Fruit fly (Drosophila melanogaster) whole organism, wandering third instar larva: Measurements from ENCODE around the gene Srrm234.

Experiments used
- CG32264 ChIP-seq: fragments of 200-800 bp; sonication (Bioruptor generic); optimal IDR thresholded peaks from 2 replicates; lab custom pipeline; 2016; ENCODE audit warnings: missing biosample characterization, missing genetic modification characterization
- CG9705 ChIP-seq: fragments of 200-800 bp; sonication (Bioruptor generic); optimal IDR thresholded peaks from 2 replicates; lab custom pipeline; 2018; ENCODE audit warnings: missing biosample characterization, mild to moderate bottlenecking, missing genetic modification characterization
- CrebA ChIP-seq: fragments of 200-800 bp; sonication (Bioruptor generic); optimal IDR thresholded peaks from 2 replicates; lab custom pipeline; 2016; ENCODE audit warnings: missing biosample characterization, mild to moderate bottlenecking, missing genetic modification characterization, borderline replicate concordance
- Dif ChIP-seq: fragments of 200-275, 200-300 bp; sonication (Bioruptor generic); optimal IDR thresholded peaks from 2 replicates; lab custom pipeline; 2018; ENCODE audit warnings: missing biosample characterization, missing genetic modification characterization; ENCODE audit not compliant: partially characterized antibody
- HLH106 ChIP-seq: fragments of 200-800 bp; optimal IDR thresholded peaks from 3 replicates; lab custom pipeline; 2019; ENCODE audit warnings: missing biosample characterization, mild to moderate bottlenecking, missing genetic modification characterization, moderate library complexity
- Hr78 ChIP-seq: fragments of >200 bp; optimal IDR thresholded peaks from 2 replicates; lab custom pipeline; 2017; ENCODE audit warnings: missing biosample characterization, missing genetic modification characterization
- Hr83 ChIP-seq: fragments of 200-300 bp; sonication (Bioruptor generic); optimal IDR thresholded peaks from 2 replicates; lab custom pipeline; 2016; ENCODE audit warnings: missing biosample characterization, mild to moderate bottlenecking, missing genetic modification characterization, moderate library complexity; ENCODE audit not compliant: poor library complexity, severe bottlenecking
- Myc ChIP-seq: fragments of >200 bp; optimal IDR thresholded peaks from 2 replicates; lab custom pipeline; 2017
- N ChIP-seq: fragments of >200 bp; optimal IDR thresholded peaks from 2 replicates; lab custom pipeline; 2018; ENCODE audit warnings: missing biosample characterization, missing external identifiers, missing genetic modification characterization
- OdsH ChIP-seq: fragments of 200-800 bp; sonication (Bioruptor generic); optimal IDR thresholded peaks from 2 replicates; lab custom pipeline; 2016; ENCODE audit warnings: missing biosample characterization, mild to moderate bottlenecking, missing genetic modification characterization
- Rel ChIP-seq, 2 experiments: fragments of 200-800 bp; sonication (Bioruptor generic) in 1 of 2; optimal IDR thresholded peaks; 2 replicates in 1 of 2; 3 replicates in 1 of 2; lab custom pipeline; 2016 to 2019; ENCODE audit warnings: mild to moderate bottlenecking in 2 of 2, missing biosample characterization in 2 of 2, missing genetic modification characterization in 2 of 2, moderate library complexity in 1 of 2
- Sp1 ChIP-seq: fragments of 200-800 bp; sonication (Bioruptor generic); optimal IDR thresholded peaks from 3 replicates; lab custom pipeline; 2019; ENCODE audit warnings: missing biosample characterization, mild to moderate bottlenecking, missing genetic modification characterization, moderate library complexity
- Vsx2 ChIP-seq: fragments of 200-300, 225-300 bp; sonication (Bioruptor generic); optimal IDR thresholded peaks from 2 replicates; lab custom pipeline; 2018; ENCODE audit warnings: missing biosample characterization, missing genetic modification characterization; ENCODE audit not compliant: partially characterized antibody
- br ChIP-seq: fragments of 200-800 bp; sonication (Bioruptor generic); optimal IDR thresholded peaks from 2 replicates; lab custom pipeline; 2016; ENCODE audit warnings: missing biosample characterization, missing genetic modification characterization
- brk ChIP-seq: fragments of 200-800 bp; sonication (Bioruptor generic); optimal IDR thresholded peaks from 2 replicates; lab custom pipeline; 2016; ENCODE audit warnings: missing biosample characterization, mild to moderate bottlenecking, missing genetic modification characterization
- dmrt93B ChIP-seq: fragments of 200-800 bp; sonication (Bioruptor generic); optimal IDR thresholded peaks from 2 replicates; lab custom pipeline; 2018; ENCODE audit warnings: missing biosample characterization, mild to moderate bottlenecking, missing genetic modification characterization
- dsf ChIP-seq: sonication (Bioruptor generic); optimal IDR thresholded peaks from 2 replicates; lab custom pipeline; 2016; ENCODE audit warnings: missing biosample characterization, missing genetic modification characterization, borderline replicate concordance
- ey ChIP-seq: fragments of 200-800 bp; sonication (Bioruptor generic); optimal IDR thresholded peaks from 2 replicates; lab custom pipeline; 2016; ENCODE audit warnings: missing biosample characterization, missing genetic modification characterization
- foxo ChIP-seq, 2 experiments: fragments of 200-800 bp; sonication (Bioruptor generic); optimal IDR thresholded peaks; 2 replicates in 1 of 2; 3 replicates in 1 of 2; lab custom pipeline; 2016 to 2017; ENCODE audit warnings: missing biosample characterization in 2 of 2, missing genetic modification characterization in 2 of 2
- fru ChIP-seq: fragments of 200-800 bp; sonication (Bioruptor generic); optimal IDR thresholded peaks from 3 replicates; lab custom pipeline; 2016; ENCODE audit warnings: missing biosample characterization, mild to moderate bottlenecking, missing genetic modification characterization
- h ChIP-seq: fragments of 200-800 bp; sonication (Bioruptor generic); optimal IDR thresholded peaks from 3 replicates; lab custom pipeline; 2016; ENCODE audit warnings: missing biosample characterization, mild to moderate bottlenecking, missing genetic modification characterization
- jim ChIP-seq: fragments of 175-275, 200-325 bp; sonication (Bioruptor generic); optimal IDR thresholded peaks from 2 replicates; lab custom pipeline; 2016; ENCODE audit warnings: missing biosample characterization, mild to moderate bottlenecking, missing genetic modification characterization
- pan ChIP-seq: fragments of >200 bp; optimal IDR thresholded peaks from 2 replicates; lab custom pipeline; 2017
- psq ChIP-seq: fragments of 200-800 bp; sonication (Bioruptor generic); optimal IDR thresholded peaks from 3 replicates; lab custom pipeline; 2017; ENCODE audit warnings: missing biosample characterization, mild to moderate bottlenecking, missing genetic modification characterization, moderate library complexity
- rgr ChIP-seq: fragments of 200-800 bp; sonication (Bioruptor generic); optimal IDR thresholded peaks from 3 replicates; lab custom pipeline; 2016; ENCODE audit warnings: missing biosample characterization, mild to moderate bottlenecking, missing genetic modification characterization
- tai ChIP-seq: sonication (Bioruptor generic); optimal IDR thresholded peaks from 2 replicates; lab custom pipeline; 2016; ENCODE audit warnings: missing biosample characterization, missing genetic modification characterization
- woc ChIP-seq: sonication (Bioruptor generic); optimal IDR thresholded peaks from 2 replicates; lab custom pipeline; 2016; ENCODE audit warnings: missing biosample characterization, mild to moderate bottlenecking, missing genetic modification characterization

Gene Srrm234

DNA sequence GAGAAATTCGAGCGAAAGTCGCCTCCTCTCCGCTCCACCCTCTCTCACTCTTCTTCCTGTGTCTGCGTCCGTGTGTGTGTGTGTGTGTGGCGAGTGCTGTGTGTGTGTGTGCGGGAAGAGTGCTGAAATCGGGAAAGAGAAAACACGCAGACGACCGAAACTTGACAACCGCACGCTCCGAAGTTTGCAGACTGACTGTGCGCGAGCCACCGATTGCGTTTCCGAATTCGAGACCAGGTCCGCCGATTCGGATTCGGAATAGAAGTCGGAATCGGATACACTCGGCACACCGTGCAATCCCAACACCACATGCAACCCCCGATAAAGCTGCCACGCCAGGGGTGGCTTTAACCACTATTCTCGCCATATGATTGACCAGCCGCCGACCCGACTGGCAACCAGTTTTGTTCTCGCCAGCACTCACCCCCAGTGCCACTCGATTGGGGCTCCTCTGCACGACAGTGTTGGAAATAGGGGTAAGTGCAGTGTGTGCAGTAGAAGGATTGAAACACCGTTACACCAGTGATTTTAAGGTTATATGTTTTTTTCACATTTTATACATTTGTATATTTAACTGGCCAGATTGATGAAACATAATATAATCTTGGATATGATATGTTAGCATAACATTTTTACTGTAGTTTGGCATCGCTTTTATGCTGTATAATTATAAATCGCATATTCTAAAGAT lies 36.5 kb downstream of the Srrm234 start, which contains the start of gene CG13928:
TSS of gene CG13928 (minus strand) at position 202 of the 691 bp plus-strand sequence.
- no peak for TF ChIP-seq psq
- TF ChIP-seq Vsx2 (GFP tag; lab: Kevin White, UChicago), result peak; percentile 58
- peak; percentile 16 for TF ChIP-seq Dif (GFP tag; lab: Kevin White, UChicago)
- TF ChIP-seq, all 38 proteins: peak for 2

DNA sequence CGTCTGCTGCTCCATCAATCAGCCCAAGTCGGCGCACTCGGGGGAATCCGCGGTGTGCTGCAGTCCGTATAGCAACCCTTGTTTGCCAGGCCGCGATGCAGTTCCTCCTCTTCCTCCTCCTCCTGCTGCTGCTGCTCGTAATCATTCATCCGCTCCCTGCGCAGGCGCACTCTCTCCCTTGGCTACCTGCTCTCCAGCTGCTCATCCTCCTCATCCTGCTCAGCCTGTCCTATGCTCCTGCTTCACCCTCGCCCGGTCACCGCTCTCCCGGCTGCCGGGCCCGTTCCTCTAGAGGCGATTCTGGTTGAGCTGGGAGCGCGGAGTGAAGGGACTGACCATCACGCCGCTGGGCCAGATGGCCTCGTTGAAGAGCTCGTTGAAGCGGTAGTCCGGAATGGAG lies 37.9 kb downstream of the Srrm234 start:
- TF ChIP-seq jim (GFP tag; lab: Kevin White, UChicago) (no peak), fru (no peak), dsf (GFP tag; lab: Kevin White, UChicago) (no peak), Vsx2 (GFP tag; lab: Kevin White, UChicago) (peak; percentile 15), Rel (GFP tag; optimal IDR thresholded peaks at IDR 0.05; lab: Kevin White, UChicago) (no peak), Rel (tag; optimal IDR thresholded peaks at IDR 0.05; lab: Kevin White, UChicago) (no peak), CrebA (GFP tag; lab: Kevin White, UChicago) (no peak), woc (GFP tag; lab: Kevin White, UChicago) (no peak), Myc (lab: Kevin White, UChicago) (no peak), tai (no peak)

DNA sequence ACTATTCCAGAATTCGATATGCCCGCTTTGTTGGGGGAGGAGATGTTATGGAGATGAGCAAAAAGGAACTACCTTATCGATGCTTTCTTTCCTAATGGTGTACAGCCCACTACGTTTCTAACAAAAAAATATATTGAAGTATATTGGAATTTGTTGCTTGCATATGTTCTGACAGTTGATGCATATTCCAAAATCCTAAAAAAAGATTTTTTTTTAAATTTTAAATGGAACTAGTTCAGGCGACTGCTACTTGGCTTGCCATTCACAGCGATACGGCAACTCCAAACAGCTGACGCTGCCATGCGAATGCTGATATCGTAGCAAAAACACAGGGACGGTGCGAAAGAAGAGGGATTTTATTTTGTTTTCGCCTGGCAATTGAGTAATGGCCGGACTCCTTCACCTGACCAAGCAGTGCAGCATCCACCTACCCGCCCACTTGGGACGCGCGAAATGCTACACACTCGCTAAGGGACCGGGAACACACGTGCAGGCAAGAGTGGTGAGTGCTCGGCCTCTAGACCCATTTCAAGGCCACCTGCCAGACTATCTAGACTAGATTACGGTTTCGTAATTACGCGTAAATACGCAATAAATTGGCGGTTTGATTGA lies 46.6 kb downstream of the Srrm234 start, which contains the start of the genes CG13926, ABCB7 and CG33230:
TSS of gene CG13926 (minus strand) at position 43 of the 612 bp plus-strand sequence.
TSS of gene ABCB7 (plus strand) at position 299 of the 612 bp plus-strand sequence.
TSS of gene CG33230 (plus strand) at position 299 of the 612 bp plus-strand sequence.
- TF ChIP-seq woc (GFP tag; lab: Kevin White, UChicago) (peak; percentile 88), Hr78 (GFP tag; lab: Kevin White, UChicago) (no peak), N (GFP tag; lab: Kevin White, UChicago) (no peak), pan (lab: Kevin White, UChicago) (no peak), Vsx2 (GFP tag; lab: Kevin White, UChicago) (no peak), foxo (GFP tag; optimal IDR thresholded peaks at IDR 0.05; lab: Kevin White, UChicago) (peak in 1 of 2 experiments; percentile 66), rgr (peak; percentile 46), Myc (lab: Kevin White, UChicago) (peak; percentile 88), h (GFP tag; lab: Kevin White, UChicago) (peak; percentile 64), Hr83 (GFP tag; lab: Kevin White, UChicago) (peak; percentile 47), Rel (GFP tag; optimal IDR thresholded peaks at IDR 0.05; lab: Kevin White, UChicago) (no peak), Rel (tag; optimal IDR thresholded peaks at IDR 0.05; lab: Kevin White, UChicago) (peak; percentile 35), HLH106 (tag; lab: Kevin White, UChicago) (peak; percentile 59), OdsH (GFP tag; lab: Kevin White, UChicago) (peak; percentile 46), fru (peak; percentile 58), ey (GFP tag; lab: Kevin White, UChicago) (peak; percentile 43), br (GFP tag; lab: Kevin White, UChicago) (peak; percentile 8), Sp1 (GFP tag; lab: Kevin White, UChicago) (peak; percentile 31)

DNA sequence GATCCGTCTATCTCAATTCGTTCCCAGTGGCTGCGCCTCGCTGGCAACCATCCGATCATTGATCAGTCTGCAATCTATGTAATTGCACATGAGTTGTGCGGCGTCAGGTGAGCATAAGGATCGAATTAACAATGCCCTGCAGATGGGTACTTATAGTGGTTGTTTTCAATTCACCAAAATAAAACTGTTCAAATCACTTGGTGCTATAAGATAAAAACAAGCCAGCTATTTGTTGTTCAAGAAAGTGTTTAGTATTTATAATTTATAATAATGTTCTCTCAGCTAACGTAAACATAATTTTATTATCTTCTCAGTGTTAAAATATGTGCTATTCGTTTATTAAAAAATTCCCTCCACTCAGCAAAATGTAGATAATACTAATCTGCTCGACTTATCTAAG lies 49.2 kb downstream of the Srrm234 start, which contains the start of gene CG12105:
TSS of gene CG12105 (minus strand) at position 101 of the 400 bp plus-strand sequence.
- TF ChIP-seq Dif (GFP tag; lab: Kevin White, UChicago), result no peak
- TF ChIP-seq jim (GFP tag; lab: Kevin White, UChicago), result no peak
- no peak for TF ChIP-seq brk
- TF ChIP-seq CG32264 (GFP tag; lab: Kevin White, UChicago), result no peak
- TF ChIP-seq HLH106 (tag; lab: Kevin White, UChicago), result no peak
- no peak for TF ChIP-seq OdsH (GFP tag; lab: Kevin White, UChicago)
- no peak for TF ChIP-seq CG9705
- no peak for TF ChIP-seq Rel (GFP tag; optimal IDR thresholded peaks at IDR 0.05; lab: Kevin White, UChicago)
- no peak for TF ChIP-seq Rel (tag; optimal IDR thresholded peaks at IDR 0.05; lab: Kevin White, UChicago)
- TF ChIP-seq dsf (GFP tag; lab: Kevin White, UChicago), result no peak
- no peak for TF ChIP-seq h (GFP tag; lab: Kevin White, UChicago)
- TF ChIP-seq CrebA (GFP tag; lab: Kevin White, UChicago), result no peak
- no peak for TF ChIP-seq dmrt93B (GFP tag; lab: Kevin White, UChicago)
- TF ChIP-seq Sp1 (GFP tag; lab: Kevin White, UChicago), result no peak
